Worm (Caenorhabditis elegans): ENCODE data around the gene uso-1.

uso-1 gene

DNA sequence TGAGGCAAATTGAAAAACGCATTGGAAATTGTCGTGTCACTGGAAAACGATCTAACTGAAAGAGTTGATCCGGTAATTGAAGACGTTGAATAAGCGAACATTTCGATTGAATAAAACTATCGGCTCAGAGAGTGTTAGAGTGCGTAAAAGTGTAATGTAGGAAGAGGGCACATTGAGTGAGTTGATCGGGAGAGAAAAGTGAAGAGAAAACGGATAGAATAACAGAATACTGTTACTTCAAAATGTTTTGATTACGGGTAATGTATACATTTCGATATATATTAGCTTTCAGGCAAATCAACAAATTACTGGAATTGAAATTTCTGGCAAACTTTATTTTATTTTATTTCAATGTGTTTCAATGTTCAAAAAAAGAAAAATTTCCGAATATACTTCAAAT lies at the start of gene uso-1:
Gene uso-1, minus strand, starts transcription at position 101 of the 400 bp plus-strand sequence.
- TF ChIP-seq nhr-77 (tag; optimal IDR thresholded peaks at IDR 0.05), result no peak
- TF ChIP-seq sea-2 (GFP tag; optimal IDR thresholded peaks at IDR 0.05), result no peak
- no peak for TF ChIP-seq elt-3 (tag; optimal IDR thresholded peaks at IDR 0.05)
- TF ChIP-seq nhr-43 (tag; optimal IDR thresholded peaks at IDR 0.05; ENCODE audit: poor library complexity, severe bottlenecking), result no peak
- TF ChIP-seq nhr-23 (tag; optimal IDR thresholded peaks at IDR 0.05), result no peak
- TF ChIP-seq lin-39 (tag; optimal IDR thresholded peaks at IDR 0.05), result no peak
- no peak for TF ChIP-seq mml-1 (tag; optimal IDR thresholded peaks at IDR 0.05)
- TF ChIP-seq aly-2 (tag; optimal IDR thresholded peaks at IDR 0.05), result no peak
- no peak for TF ChIP-seq elt-2 (tag; optimal IDR thresholded peaks at IDR 0.05)
- TF ChIP-seq ceh-16 (tag; optimal IDR thresholded peaks at IDR 0.05), result no peak
- no peak for TF ChIP-seq fos-1 (tag; optimal IDR thresholded peaks at IDR 0.05)

DNA sequence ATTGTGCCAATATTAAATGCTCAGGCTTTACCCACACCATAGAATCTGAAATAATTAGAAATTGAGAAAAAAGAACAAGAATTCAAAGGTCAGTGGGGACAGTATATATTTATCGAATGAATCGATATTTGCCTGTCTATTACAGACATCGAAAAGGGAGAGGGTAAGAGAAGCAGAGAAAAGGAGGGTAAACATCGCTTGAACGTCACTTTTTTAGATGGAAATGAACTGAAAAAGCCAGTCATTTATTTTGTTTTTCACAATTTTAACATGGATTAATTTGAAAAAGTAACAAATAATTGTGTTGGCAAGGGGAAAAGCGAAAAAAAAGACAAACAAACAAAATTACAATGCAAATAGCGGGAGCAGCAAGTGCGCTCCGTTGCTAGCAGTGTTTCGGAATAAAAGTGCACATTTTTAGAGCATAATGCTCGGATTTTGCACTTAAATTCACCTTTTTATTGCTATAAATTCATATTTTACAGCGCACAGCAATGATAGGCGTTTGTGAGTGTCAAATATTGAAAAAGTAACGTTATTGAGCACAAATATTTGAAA lies 48.3 kb upstream of the uso-1 start, which contains the start of gene tbc-9:
Gene tbc-9, minus strand, starts transcription at position 51 of the 558 bp plus-strand sequence.
- peak; percentile 6 for TF ChIP-seq elt-2 (tag; optimal IDR thresholded peaks at IDR 0.05)
- TF ChIP-seq nhr-25 (tag; optimal IDR thresholded peaks at IDR 0.05), result no peak
- TF ChIP-seq ztf-11 (tag; optimal IDR thresholded peaks at IDR 0.05), result no peak
- no peak for TF ChIP-seq mml-1 (tag; optimal IDR thresholded peaks at IDR 0.05)
- peak; percentile 9 for TF ChIP-seq hmg-11 (tag; optimal IDR thresholded peaks at IDR 0.05)
- TF ChIP-seq nhr-11 (tag; optimal IDR thresholded peaks at IDR 0.05), result no peak
- peak; percentile 60 for TF ChIP-seq pha-4 (tag; optimal IDR thresholded peaks at IDR 0.05)
- TF ChIP-seq egl-27 (tag; optimal IDR thresholded peaks at IDR 0.05), result no peak
- TF ChIP-seq R02D3.7 (tag; optimal IDR thresholded peaks at IDR 0.05), result no peak
- TF ChIP-seq nhr-12 (tag; optimal IDR thresholded peaks at IDR 0.05), result no peak
- no peak for TF ChIP-seq ceh-9 (tag; optimal IDR thresholded peaks at IDR 0.05)
- peak; percentile 30 for TF ChIP-seq ceh-28 (tag; optimal IDR thresholded peaks at IDR 0.05)
- no peak for TF ChIP-seq pqm-1 (tag; optimal IDR thresholded peaks at IDR 0.05)
- no peak for TF ChIP-seq fos-1 (tag; optimal IDR thresholded peaks at IDR 0.05)
- no peak for TF ChIP-seq nhr-23 (tag; optimal IDR thresholded peaks at IDR 0.05)
- TF ChIP-seq nhr-76 (tag; optimal IDR thresholded peaks at IDR 0.05), result no peak
- no peak for TF ChIP-seq lin-39 (tag; optimal IDR thresholded peaks at IDR 0.05)
- TF ChIP-seq ama-1 (optimal IDR thresholded peaks at IDR 0.05), result no peak
- TF ChIP-seq snpc-4 (tag; optimal IDR thresholded peaks at IDR 0.05), result no peak
- TF ChIP-seq zag-1 (tag; optimal IDR thresholded peaks at IDR 0.05), result no peak
- TF ChIP-seq unc-39 (tag; optimal IDR thresholded peaks at IDR 0.05), result no peak
- TF ChIP-seq lsy-12 (tag; optimal IDR thresholded peaks at IDR 0.05), result no peak
- TF ChIP-seq ZK546.5 (tag; optimal IDR thresholded peaks at IDR 0.05), result no peak
- TF ChIP-seq fkh-2 (tag; optimal IDR thresholded peaks at IDR 0.05), result no peak
- TF ChIP-seq skn-1 (tag; optimal IDR thresholded peaks at IDR 0.05), result no peak
- no peak for TF ChIP-seq elt-3 (tag; optimal IDR thresholded peaks at IDR 0.05)
- no peak for TF ChIP-seq fkh-10 (GFP tag; optimal IDR thresholded peaks at IDR 0.05)
- no peak for TF ChIP-seq ztf-4 (tag; optimal IDR thresholded peaks at IDR 0.05)
- TF ChIP-seq daf-12 (tag; optimal IDR thresholded peaks at IDR 0.05), result no peak
- TF ChIP-seq nhr-237 (tag; optimal IDR thresholded peaks at IDR 0.05), result no peak
- TF ChIP-seq egl-5 (tag; optimal IDR thresholded peaks at IDR 0.05), result no peak
- peak; percentile 6 for TF ChIP-seq lin-15B (tag; optimal IDR thresholded peaks at IDR 0.05)
- TF ChIP-seq nfya-1 (tag; optimal IDR thresholded peaks at IDR 0.05; ENCODE audit: insufficient read depth), result no peak
- no peak for TF ChIP-seq unc-62 (GFP tag; optimal IDR thresholded peaks at IDR 0.05)
- no peak for TF ChIP-seq nhr-77 (tag; optimal IDR thresholded peaks at IDR 0.05)
- no peak for TF ChIP-seq mdl-1 (tag; optimal IDR thresholded peaks at IDR 0.05)

DNA sequence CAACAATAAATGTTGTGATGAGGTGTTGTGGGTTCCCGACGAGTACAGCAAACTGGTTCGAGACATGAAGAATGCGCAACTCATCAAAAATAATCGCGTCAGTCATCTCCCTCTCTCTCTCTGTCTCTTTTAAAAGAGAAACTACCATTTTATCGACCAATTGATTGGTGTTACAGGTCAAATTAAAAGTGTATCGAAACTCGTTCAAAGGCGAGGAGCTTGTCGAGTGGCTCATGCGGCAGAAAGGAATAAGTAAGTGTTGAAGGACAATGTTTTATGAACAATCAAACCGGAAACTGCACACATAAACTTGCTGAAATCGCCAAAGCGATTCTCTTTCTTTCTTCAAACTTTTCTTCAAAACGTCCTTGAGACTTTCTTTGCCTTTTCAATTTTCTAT lies 39.1 kb upstream of the uso-1 start:
- TF ChIP-seq ceh-16 (tag; optimal IDR thresholded peaks at IDR 0.05), result no peak
- no peak for TF ChIP-seq ztf-11 (tag; optimal IDR thresholded peaks at IDR 0.05)
- TF ChIP-seq fkh-2 (tag; optimal IDR thresholded peaks at IDR 0.05), result no peak
- TF ChIP-seq nfya-1 (tag; optimal IDR thresholded peaks at IDR 0.05; ENCODE audit: insufficient read depth), result no peak
- no peak for TF ChIP-seq aly-2 (tag; optimal IDR thresholded peaks at IDR 0.05)
- no peak for TF ChIP-seq lsy-12 (tag; optimal IDR thresholded peaks at IDR 0.05)
- TF ChIP-seq eor-1 (tag; optimal IDR thresholded peaks at IDR 0.05), result no peak
- TF ChIP-seq nhr-76 (tag; optimal IDR thresholded peaks at IDR 0.05), result no peak
- TF ChIP-seq snpc-4 (tag; optimal IDR thresholded peaks at IDR 0.05), result no peak
- TF ChIP-seq hmg-11 (tag; optimal IDR thresholded peaks at IDR 0.05), result no peak
- TF ChIP-seq ztf-4 (tag; optimal IDR thresholded peaks at IDR 0.05), result no peak
- no peak for TF ChIP-seq nhr-11 (tag; optimal IDR thresholded peaks at IDR 0.05)

Data from whole organism, L3 larva.